Fruit fly (Drosophila melanogaster) whole organism, embryonic: ENCODE results near the gene CG13044.

Source experiments
- ATbp ChIP-seq: fragments of 200-800 bp; sonication (Bioruptor generic); optimal IDR thresholded peaks from 2 replicates; lab custom pipeline; 2017; ENCODE audit warnings: missing biosample characterization, mild to moderate bottlenecking, missing genetic modification characterization, missing genetic modification reagents
- Abd-B ChIP-seq: fragments of 200-800 bp; sonication (Bioruptor generic); optimal IDR thresholded peaks from 2 replicates; lab custom pipeline; 2018; ENCODE audit warnings: missing biosample characterization, mild to moderate bottlenecking, missing genetic modification characterization, moderate library complexity
- Antp ChIP-seq: fragments of 200-800 bp; sonication (Bioruptor generic); optimal IDR thresholded peaks from 3 replicates; lab custom pipeline; 2016; ENCODE audit warnings: missing biosample characterization, missing genetic modification characterization
- CG1024 ChIP-seq: fragments of 200-800 bp; sonication (Bioruptor generic); IDR thresholded peaks from 2 replicates; pipeline ENCODE4 v1.3.6; 2022; ENCODE audit warnings: missing biosample characterization, missing genetic modification characterization
- CG11560 ChIP-seq: fragments of 200-800 bp; sonication (Bioruptor generic); IDR thresholded peaks from 3 replicates; pipeline ENCODE4 v1.3.6; 2022; ENCODE audit warnings: missing biosample characterization, missing genetic modification characterization
- CG11695 ChIP-seq: fragments of 200-800 bp; sonication (Bioruptor generic); IDR thresholded peaks from 3 replicates; pipeline ENCODE4 v1.3.6; 2022; ENCODE audit warnings: missing biosample characterization, missing genetic modification characterization
- CG12219 ChIP-seq: fragments of 200-800 bp; sonication (Bioruptor generic); optimal IDR thresholded peaks from 3 replicates; lab custom pipeline; 2018; ENCODE audit warnings: missing biosample characterization, mild to moderate bottlenecking, missing genetic modification characterization
- CG13775 ChIP-seq: fragments of 200-800 bp; sonication (Bioruptor generic); optimal IDR thresholded peaks from 3 replicates; lab custom pipeline; 2017; ENCODE audit warnings: missing biosample characterization, mild to moderate bottlenecking, missing genetic modification characterization
- CG14710 ChIP-seq: fragments of 200-800 bp; sonication (Bioruptor generic); optimal IDR thresholded peaks from 3 replicates; lab custom pipeline; 2019; ENCODE audit warnings: missing biosample characterization, mild to moderate bottlenecking, missing genetic modification characterization, moderate library complexity
- CG1529 ChIP-seq: fragments of 200-800 bp; sonication (Bioruptor generic); optimal IDR thresholded peaks from 3 replicates; lab custom pipeline; 2018; ENCODE audit warnings: missing biosample characterization, missing genetic modification characterization
- CG15514 ChIP-seq: fragments of 200-800 bp; sonication (Bioruptor generic); optimal IDR thresholded peaks from 3 replicates; lab custom pipeline; 2017; ENCODE audit warnings: missing biosample characterization, missing genetic modification characterization, mild to moderate bottlenecking, moderate library complexity, missing genetic modification reagents
- CG2199 ChIP-seq: fragments of 200-800 bp; sonication (Bioruptor generic); IDR thresholded peaks from 3 replicates; pipeline ENCODE4 v1.3.6; 2022; ENCODE audit warnings: missing biosample characterization, missing genetic modification characterization
- CG30403 ChIP-seq: fragments of 200-800 bp; sonication (Bioruptor generic); optimal IDR thresholded peaks from 3 replicates; lab custom pipeline; 2016; ENCODE audit warnings: missing biosample characterization, missing genetic modification characterization
- CG34422 ChIP-seq: fragments of 200-800 bp; sonication (Bioruptor generic); IDR thresholded peaks from 3 replicates; pipeline ENCODE4 v1.3.6; 2022; ENCODE audit warnings: missing biosample characterization, missing genetic modification characterization
- CG4282 ChIP-seq: fragments of 200-800 bp; sonication (Bioruptor generic); optimal IDR thresholded peaks from 2 replicates; lab custom pipeline; 2016; ENCODE audit warnings: missing biosample characterization, missing genetic modification characterization
- CG4424 ChIP-seq: fragments of 200-800 bp; sonication (Bioruptor generic); optimal IDR thresholded peaks from 3 replicates; lab custom pipeline; 2016; ENCODE audit warnings: missing biosample characterization, missing genetic modification characterization
- CG7963 ChIP-seq: fragments of 200-800 bp; sonication (Bioruptor generic); IDR thresholded peaks from 3 replicates; pipeline ENCODE4 v1.3.6; 2022; ENCODE audit warnings: missing biosample characterization, missing genetic modification characterization; ENCODE audit not compliant: partially characterized antibody
- CG8478 ChIP-seq: fragments of >200 bp; optimal IDR thresholded peaks from 2 replicates; lab custom pipeline; 2018
- CG8944 ChIP-seq: fragments of 200-800 bp; sonication (Bioruptor generic); optimal IDR thresholded peaks from 3 replicates; lab custom pipeline; 2016; ENCODE audit warnings: missing biosample characterization, missing genetic modification characterization
- CG9437 ChIP-seq: fragments of 200-800 bp; sonication (Bioruptor generic); optimal IDR thresholded peaks from 2 replicates; lab custom pipeline; 2018; ENCODE audit warnings: missing biosample characterization, mild to moderate bottlenecking, missing genetic modification characterization
- Chrac-16 ChIP-seq: fragments of 200-800 bp; sonication (Bioruptor generic); optimal IDR thresholded peaks from 3 replicates; lab custom pipeline; 2016; ENCODE audit warnings: missing biosample characterization, missing genetic modification characterization
- D ChIP-seq, 2 experiments: fragments of 200-800 bp in 1 of 2; fragments of >200 bp in 1 of 2; sonication (Bioruptor generic) in 1 of 2; optimal IDR thresholded peaks; 2 replicates in 1 of 2; 3 replicates in 1 of 2; lab custom pipeline; 2017; ENCODE audit warnings: mild to moderate bottlenecking in 1 of 2, missing biosample characterization in 1 of 2, missing genetic modification characterization in 1 of 2, missing genetic modification reagents in 1 of 2
- Dek ChIP-seq: fragments of 200-800 bp; sonication (Bioruptor generic); optimal IDR thresholded peaks from 3 replicates; lab custom pipeline; 2019; ENCODE audit warnings: missing biosample characterization, mild to moderate bottlenecking, missing genetic modification characterization, moderate library complexity
- Doc3 ChIP-seq: fragments of 200-800 bp; sonication (Bioruptor generic); IDR thresholded peaks from 3 replicates; pipeline ENCODE4 v1.3.6; 2022; ENCODE audit warnings: missing biosample characterization, missing genetic modification characterization; ENCODE audit not compliant: partially characterized antibody
- HLH4C ChIP-seq: fragments of 200-800 bp; sonication (Bioruptor generic); IDR thresholded peaks from 3 replicates; pipeline ENCODE4 v1.3.6; 2022; ENCODE audit warnings: missing biosample characterization, missing genetic modification characterization; ENCODE audit not compliant: partially characterized antibody
- Nf-YA ChIP-seq: fragments of 200-800 bp; sonication (Bioruptor generic); IDR thresholded peaks from 2 replicates; pipeline ENCODE4 v1.3.6; 2022; ENCODE audit warnings: missing biosample characterization, missing genetic modification characterization
- Taf1 ChIP-seq: fragments of 200-800 bp; sonication (Bioruptor generic); IDR thresholded peaks from 2 replicates; pipeline ENCODE4 v1.3.6; 2022; ENCODE audit warnings: missing biosample characterization, missing genetic modification characterization
- al ChIP-seq: fragments of 200-800 bp; sonication (Bioruptor generic); IDR thresholded peaks from 2 replicates; pipeline ENCODE4 v1.3.6; 2022; ENCODE audit warnings: missing biosample characterization, missing genetic modification characterization
- bcd ChIP-seq: fragments of 200-800 bp; sonication (Bioruptor generic); optimal IDR thresholded peaks from 2 replicates; lab custom pipeline; 2017; ENCODE audit warnings: missing biosample characterization, mild to moderate bottlenecking, missing genetic modification characterization
- bigmax ChIP-seq: fragments of 200-800 bp; sonication (Bioruptor generic); optimal IDR thresholded peaks from 2 replicates; lab custom pipeline; 2018; ENCODE audit warnings: missing biosample characterization, mild to moderate bottlenecking, missing genetic modification characterization
- btn ChIP-seq: fragments of 200-800 bp; sonication (Bioruptor generic); optimal IDR thresholded peaks from 2 replicates; lab custom pipeline; 2016; ENCODE audit warnings: missing biosample characterization, missing genetic modification characterization
- dan ChIP-seq: fragments of 200-800 bp; sonication (Bioruptor generic); IDR thresholded peaks from 2 replicates; pipeline ENCODE4 v1.3.6; 2022; ENCODE audit warnings: missing biosample characterization, missing genetic modification characterization
- dpn ChIP-seq, 2 experiments: fragments of 200-800 bp; sonication (Bioruptor generic); optimal IDR thresholded peaks; 3 replicates each; lab custom pipeline; 2016; ENCODE audit warnings: missing biosample characterization in 2 of 2, missing genetic modification characterization in 2 of 2
- esg ChIP-seq: fragments of 200-800 bp; sonication (Bioruptor generic); conservative IDR thresholded peaks from 2 replicates; pipeline ENCODE4 v1.3.6; 2022; ENCODE audit warnings: missing biosample characterization, missing genetic modification characterization
- fru ChIP-seq: fragments of >200 bp; optimal IDR thresholded peaks from 2 replicates; lab custom pipeline; 2017
- ftz-f1 ChIP-seq: fragments of 200-800 bp; sonication (Bioruptor generic); optimal IDR thresholded peaks from 2 replicates; lab custom pipeline; 2016; ENCODE audit warnings: missing biosample characterization, missing genetic modification characterization
- gro ChIP-seq: fragments of 200-800 bp; sonication (Bioruptor generic); optimal IDR thresholded peaks from 2 replicates; lab custom pipeline; 2016; ENCODE audit warnings: missing biosample characterization, missing genetic modification characterization
- hbn ChIP-seq: fragments of 200-800 bp; sonication (Bioruptor generic); IDR thresholded peaks from 2 replicates; pipeline ENCODE4 v1.3.6; 2022; ENCODE audit warnings: missing biosample characterization, missing genetic modification characterization; ENCODE audit not compliant: partially characterized antibody
- jing ChIP-seq: fragments of 200-800 bp; sonication (Bioruptor generic); optimal IDR thresholded peaks from 2 replicates; lab custom pipeline; 2018; ENCODE audit warnings: missing biosample characterization, mild to moderate bottlenecking, missing genetic modification characterization
- klu ChIP-seq: fragments of 200-800 bp; sonication (Bioruptor generic); IDR thresholded peaks from 2 replicates; pipeline ENCODE4 v1.3.6; 2022; ENCODE audit warnings: missing biosample characterization, missing genetic modification characterization
- knrl ChIP-seq: fragments of 200-800 bp; sonication (Bioruptor generic); IDR thresholded peaks from 3 replicates; pipeline ENCODE4 v1.3.6; 2022; ENCODE audit warnings: missing biosample characterization, missing genetic modification characterization; ENCODE audit not compliant: partially characterized antibody
- otp ChIP-seq: fragments of 200-800 bp; sonication (Bioruptor generic); IDR thresholded peaks from 3 replicates; pipeline ENCODE4, ENCODE4 v1.3.6; 2022; ENCODE audit warnings: missing biosample characterization, missing genetic modification characterization
- peb ChIP-seq: fragments of 200-800 bp; sonication (Bioruptor generic); IDR thresholded peaks from 2 replicates; pipeline ENCODE4 v1.3.6; 2022; ENCODE audit warnings: missing biosample characterization, missing genetic modification characterization
- pum ChIP-seq: fragments of 200-800 bp; sonication (Bioruptor generic); optimal IDR thresholded peaks from 2 replicates; lab custom pipeline; 2016; ENCODE audit warnings: missing biosample characterization, missing genetic modification characterization
- pzg ChIP-seq: fragments of 200-800 bp; sonication (Bioruptor generic); optimal IDR thresholded peaks from 3 replicates; lab custom pipeline; 2018; ENCODE audit warnings: missing biosample characterization, mild to moderate bottlenecking, missing genetic modification characterization, moderate library complexity
- slbo ChIP-seq: fragments of 200-800 bp; sonication (Bioruptor generic); IDR thresholded peaks from 2 replicates; pipeline ENCODE4 v1.3.6; 2022; ENCODE audit warnings: missing biosample characterization, missing genetic modification characterization
- sqz ChIP-seq: fragments of 200-800 bp; sonication (Bioruptor generic); optimal IDR thresholded peaks from 3 replicates; lab custom pipeline; 2018; ENCODE audit warnings: missing biosample characterization, mild to moderate bottlenecking, missing genetic modification characterization
- stwl ChIP-seq: fragments of 200-800 bp; sonication (Bioruptor generic); optimal IDR thresholded peaks from 3 replicates; lab custom pipeline; 2018; ENCODE audit warnings: missing biosample characterization, mild to moderate bottlenecking, missing genetic modification characterization, moderate library complexity
- toy ChIP-seq: fragments of 200-800 bp; sonication (Bioruptor generic); IDR thresholded peaks from 2 replicates; pipeline ENCODE4 v1.3.6; 2022; ENCODE audit warnings: missing biosample characterization, missing genetic modification characterization
- trem ChIP-seq: fragments of 200-800 bp; optimal IDR thresholded peaks from 3 replicates; lab custom pipeline; 2019; ENCODE audit warnings: missing biosample characterization, mild to moderate bottlenecking, missing genetic modification characterization, moderate library complexity
- wdn ChIP-seq: fragments of 200-800 bp; sonication (Bioruptor generic); IDR thresholded peaks from 2 replicates; pipeline ENCODE4 v1.3.6; 2022; ENCODE audit warnings: missing biosample characterization, missing genetic modification characterization

CG13044 gene

dm6 chr3L:16351770-16352429, 48.9 kb upstream of the CG13044 start, which contains the start of the genes Golgin104 and Tcs3 (continued):
- peak; percentile 36 for TF ChIP-seq CG15514 (GFP tag; lab: Kevin White, UChicago)
- TF ChIP-seq CG8944 (GFP tag; lab: Kevin White, UChicago) = no peak
- no peak for TF ChIP-seq sqz (GFP tag; lab: Kevin White, UChicago)
- TF ChIP-seq dpn (GFP tag; optimal IDR thresholded peaks at IDR 0.05; lab: Kevin White, UChicago) = no peak
- no peak for TF ChIP-seq Chrac-16 (GFP tag; lab: Kevin White, UChicago)
- TF ChIP-seq CG13775 (GFP tag; lab: Kevin White, UChicago) = no peak
- TF ChIP-seq klu (GFP tag; lab: Robert Waterston, UW) = no peak
- no peak for TF ChIP-seq CG30403 (GFP tag; lab: Kevin White, UChicago)
- TF ChIP-seq ATbp (GFP tag; lab: Kevin White, UChicago) = no peak
- no peak for TF ChIP-seq Antp (GFP tag; lab: Kevin White, UChicago)
- TF ChIP-seq CG1529 (GFP tag; lab: Kevin White, UChicago) = no peak
- TF ChIP-seq CG1024 = no peak
- no peak for TF ChIP-seq pum (GFP tag; lab: Kevin White, UChicago)
- TF ChIP-seq bcd (GFP tag; lab: Kevin White, UChicago) = no peak
- TF ChIP-seq HLH4C (GFP tag; lab: Robert Waterston, UW) = 0 out of 3 replicates have a peak, but pooled peaks have one; percentile 17
- TF ChIP-seq btn = no peak
- no peak for TF ChIP-seq CG8478 (lab: Kevin White, UChicago)
- TF ChIP-seq al (GFP tag; lab: Robert Waterston, UW) = no peak
- no peak for TF ChIP-seq CG11695
- TF ChIP-seq CG7963 (GFP tag; lab: Robert Waterston, UW) = no peak
- TF ChIP-seq Dek (tag; lab: Kevin White, UChicago) = no peak
- TF ChIP-seq Taf1 (GFP tag; lab: Robert Waterston, UW) = no peak
- no peak for TF ChIP-seq CG2199 (GFP tag; lab: Robert Waterston, UW)
- TF ChIP-seq CG4424 (GFP tag; lab: Kevin White, UChicago) = no peak
- TF ChIP-seq CG11560 (tag; lab: Robert Waterston, UW) = no peak
- TF ChIP-seq D (optimal IDR thresholded peaks at IDR 0.05; lab: Kevin White, UChicago) = no peak
- no peak for TF ChIP-seq D (GFP tag; optimal IDR thresholded peaks at IDR 0.05; lab: Kevin White, UChicago)
- no peak for TF ChIP-seq fru (lab: Kevin White, UChicago)
- TF ChIP-seq CG12219 (GFP tag; lab: Kevin White, UChicago) = no peak
- no peak for TF ChIP-seq esg (GFP tag; lab: Robert Waterston, UW)
- TF ChIP-seq CG4282 = no peak
- no peak for TF ChIP-seq knrl (GFP tag; lab: Robert Waterston, UW)
- peak; percentile 99 for TF ChIP-seq trem (tag; lab: Kevin White, UChicago)
- no peak for TF ChIP-seq jing (GFP tag; lab: Kevin White, UChicago)
- TF ChIP-seq otp (GFP tag; lab: Robert Waterston, UW) = 0 out of 3 replicates have a peak, but pooled peaks have one; percentile 21
- TF ChIP-seq CG34422 = peak; percentile 49; the same call in 1 of the 3 replicates
- TF ChIP-seq stwl (tag; lab: Kevin White, UChicago) = peak; percentile 75
- TF ChIP-seq slbo = no peak
- TF ChIP-seq pzg (GFP tag; lab: Kevin White, UChicago) = peak; percentile 75
- no peak for TF ChIP-seq Nf-YA (GFP tag; lab: Robert Waterston, UW)
- no peak for TF ChIP-seq Abd-B (GFP tag; lab: Kevin White, UChicago)
- TF ChIP-seq gro (GFP tag; lab: Kevin White, UChicago) = no peak
- no peak for TF ChIP-seq Doc3
- TF ChIP-seq CG14710 (tag; lab: Kevin White, UChicago) = peak; percentile 30
- no peak for TF ChIP-seq wdn (GFP tag; lab: Robert Waterston, UW)
- TF ChIP-seq bigmax (GFP tag; lab: Kevin White, UChicago) = peak; percentile 40
- TF ChIP-seq peb (GFP tag; lab: Robert Waterston, UW) = no peak
- TF ChIP-seq toy (GFP tag; lab: Robert Waterston, UW) = no peak
- no peak for TF ChIP-seq ftz-f1
- no peak for TF ChIP-seq hbn
- no peak for TF ChIP-seq dan (GFP tag; lab: Robert Waterston, UW)
- no peak for TF ChIP-seq CG9437 (GFP tag; lab: Kevin White, UChicago)
